Worm (Caenorhabditis elegans): ENCODE results near the gene C35D10.3.

ce11 chrIII:4822140-4822539, 46.6 kb upstream of the C35D10.3 start, which contains the start of gene F26A1.8:
- no peak for TF ChIP-seq F13C5.2 (tag; optimal IDR thresholded peaks at IDR 0.05)
- TF ChIP-seq tbx-37 (GFP tag; conservative IDR thresholded peaks at IDR 0.05), result no peak
- TF ChIP-seq sea-1 (GFP tag; conservative IDR thresholded peaks at IDR 0.05), result no peak
- no peak for TF ChIP-seq tbx-11 (GFP tag; IDR thresholded peaks at IDR 0.05)
- no peak for TF ChIP-seq flt-1 (GFP tag; IDR thresholded peaks at IDR 0.05)
- TF ChIP-seq hmg-4 (GFP tag; optimal IDR thresholded peaks at IDR 0.05), result no peak
- TF ChIP-seq scrt-1 (GFP tag; IDR thresholded peaks at IDR 0.05), result no peak
- TF ChIP-seq ama-1 (optimal IDR thresholded peaks at IDR 0.05), result no peak
- TF ChIP-seq ets-7 (tag; optimal IDR thresholded peaks at IDR 0.05), result no peak

All from whole organism, early embryonic.